Fruit fly (Drosophila melanogaster) whole organism, embryonic: ENCODE measurements around the gene foi.
A peak's percentile ranks its signal among the peaks of the same experiment; 100 is the strongest.

Source experiments
- ATbp ChIP-seq: fragments of 200-800 bp; sonication (Bioruptor generic); optimal IDR thresholded peaks from 2 replicates; lab custom pipeline; 2017; ENCODE audit warnings: missing biosample characterization, mild to moderate bottlenecking, missing genetic modification characterization, missing genetic modification reagents
- CG1024 ChIP-seq: fragments of 200-800 bp; sonication (Bioruptor generic); IDR thresholded peaks from 2 replicates; pipeline ENCODE4 v1.3.6; 2022; ENCODE audit warnings: missing biosample characterization, missing genetic modification characterization
- CG10543 ChIP-seq: fragments of 200-800 bp; sonication (Bioruptor generic); optimal IDR thresholded peaks from 3 replicates; lab custom pipeline; 2017; ENCODE audit warnings: missing biosample characterization, mild to moderate bottlenecking, missing genetic modification characterization, moderate library complexity
- CG10979 ChIP-seq: fragments of 200-800 bp; sonication (Bioruptor generic); optimal IDR thresholded peaks from 2 replicates; lab custom pipeline; 2018; ENCODE audit warnings: missing biosample characterization, mild to moderate bottlenecking, missing genetic modification characterization, moderate library complexity
- CG11504 ChIP-seq: fragments of 200-800 bp; sonication (Bioruptor generic); optimal IDR thresholded peaks from 3 replicates; lab custom pipeline; 2019; ENCODE audit warnings: missing biosample characterization, mild to moderate bottlenecking, missing genetic modification characterization, moderate library complexity
- CG12071 ChIP-seq: fragments of 200-800 bp; sonication (Bioruptor generic); optimal IDR thresholded peaks from 3 replicates; lab custom pipeline; 2018; ENCODE audit warnings: missing biosample characterization, mild to moderate bottlenecking, missing genetic modification characterization
- CG12236 ChIP-seq: fragments of 200-800 bp; sonication (Bioruptor generic); optimal IDR thresholded peaks from 2 replicates; lab custom pipeline; 2016; ENCODE audit warnings: missing biosample characterization, missing genetic modification characterization
- CG12942 ChIP-seq: fragments of 200-800 bp; sonication (Bioruptor generic); optimal IDR thresholded peaks from 3 replicates; lab custom pipeline; 2016; ENCODE audit warnings: missing biosample characterization, missing genetic modification characterization
- CG13123 ChIP-seq: fragments of 200-800 bp; sonication (Bioruptor generic); optimal IDR thresholded peaks from 2 replicates; lab custom pipeline; 2016; ENCODE audit warnings: missing biosample characterization, missing genetic modification characterization
- CG14965 ChIP-seq: fragments of 200-800 bp; sonication (Bioruptor generic); optimal IDR thresholded peaks from 2 replicates; lab custom pipeline; 2016; ENCODE audit warnings: missing biosample characterization, missing genetic modification characterization, borderline replicate concordance
- CG1529 ChIP-seq: fragments of 200-800 bp; sonication (Bioruptor generic); optimal IDR thresholded peaks from 3 replicates; lab custom pipeline; 2018; ENCODE audit warnings: missing biosample characterization, missing genetic modification characterization
- CG1602 ChIP-seq: fragments of 200-800 bp; sonication (Bioruptor generic); optimal IDR thresholded peaks from 3 replicates; lab custom pipeline; 2016; ENCODE audit warnings: missing biosample characterization, missing genetic modification characterization
- CG1647 ChIP-seq: fragments of 200-800 bp; sonication (Bioruptor generic); optimal IDR thresholded peaks from 3 replicates; lab custom pipeline; 2016; ENCODE audit warnings: missing biosample characterization, missing genetic modification characterization
- CG16779 ChIP-seq: fragments of 200-800 bp; sonication (Bioruptor generic); IDR thresholded peaks from 2 replicates; pipeline ENCODE4 v1.3.6; 2022; ENCODE audit warnings: missing biosample characterization, missing genetic modification characterization
- CG1832 ChIP-seq: fragments of 200-800 bp; sonication (Bioruptor generic); optimal IDR thresholded peaks from 2 replicates; lab custom pipeline; 2017; ENCODE audit warnings: missing biosample characterization, mild to moderate bottlenecking, missing genetic modification characterization, inconsistent platforms
- CG31388 ChIP-seq: fragments of 200-800 bp; sonication (Bioruptor generic); optimal IDR thresholded peaks from 2 replicates; lab custom pipeline; 2016; ENCODE audit warnings: missing biosample characterization, missing genetic modification characterization
- CG31441 ChIP-seq: fragments of 200-800 bp; sonication (Bioruptor generic); IDR thresholded peaks from 2 replicates; pipeline ENCODE4 v1.3.6; 2022; ENCODE audit warnings: missing biosample characterization, missing genetic modification characterization
- CG32532 ChIP-seq: fragments of 200-800 bp; sonication (Bioruptor generic); IDR thresholded peaks from 2 replicates; pipeline ENCODE4 v1.3.6; 2022; ENCODE audit warnings: missing biosample characterization, missing genetic modification characterization
- CG42726 ChIP-seq: fragments of 200-800 bp; sonication (Bioruptor generic); IDR thresholded peaks from 2 replicates; pipeline ENCODE4 v1.3.6; 2022; ENCODE audit warnings: missing biosample characterization, missing genetic modification characterization; ENCODE audit not compliant: partially characterized antibody
- CG43689 ChIP-seq: fragments of 200-800 bp; sonication (Bioruptor generic); IDR thresholded peaks from 2 replicates; pipeline ENCODE4 v1.3.6; 2022; ENCODE audit warnings: missing biosample characterization, missing genetic modification characterization
- CG6689 ChIP-seq: fragments of 200-800 bp; sonication (Bioruptor generic); IDR thresholded peaks from 2 replicates; pipeline ENCODE4 v1.3.6; 2022; ENCODE audit warnings: missing biosample characterization, missing genetic modification characterization
- CG6813 ChIP-seq: fragments of 200-800 bp; sonication (Bioruptor generic); optimal IDR thresholded peaks from 2 replicates; lab custom pipeline; 2017; ENCODE audit warnings: missing biosample characterization, missing genetic modification characterization, mild to moderate bottlenecking, moderate library complexity, missing genetic modification reagents
- Dfd ChIP-seq, 2 experiments: fragments of >200 bp; optimal IDR thresholded peaks; 2 replicates each; lab custom pipeline; 2017; ENCODE audit warnings: missing biosample characterization in 2 of 2, missing genetic modification characterization in 2 of 2
- Eip74EF ChIP-seq, 2 experiments: fragments of 200-800 bp in 1 of 2; fragments of >200 bp in 1 of 2; sonication (Bioruptor generic) in 1 of 2; optimal IDR thresholded peaks; 2 replicates each; lab custom pipeline; 2017 to 2019; ENCODE audit warnings: missing biosample characterization in 2 of 2, missing genetic modification characterization in 2 of 2, mild to moderate bottlenecking in 1 of 2, moderate library complexity in 1 of 2
- MTF-1 ChIP-seq: fragments of 200-800 bp; sonication (Bioruptor generic); optimal IDR thresholded peaks from 2 replicates; lab custom pipeline; 2018; ENCODE audit warnings: missing biosample characterization, mild to moderate bottlenecking, missing genetic modification characterization, borderline replicate concordance
- Neu2 ChIP-seq: fragments of 200-800 bp; sonication (Bioruptor generic); optimal IDR thresholded peaks from 3 replicates; lab custom pipeline; 2016; ENCODE audit warnings: missing biosample characterization, missing genetic modification characterization, borderline replicate concordance
- Oaz ChIP-seq: fragments of 200-800 bp; sonication (Bioruptor generic); IDR thresholded peaks from 2 replicates; pipeline ENCODE4 v1.3.6; 2022; ENCODE audit warnings: missing biosample characterization, missing genetic modification characterization
- Pdp1 ChIP-seq, 2 experiments: fragments of 200-800 bp; sonication (Bioruptor generic); optimal IDR thresholded peaks; 3 replicates each; lab custom pipeline; 2016; ENCODE audit warnings: missing biosample characterization in 2 of 2, missing genetic modification characterization in 2 of 2, mild to moderate bottlenecking in 1 of 2, moderate library complexity in 1 of 2
- Sin3A ChIP-seq: fragments of >200 bp; optimal IDR thresholded peaks from 2 replicates; lab custom pipeline; 2018
- TFAM ChIP-seq: fragments of 200-800 bp; sonication (Bioruptor generic); optimal IDR thresholded peaks from 2 replicates; lab custom pipeline; 2017; ENCODE audit warnings: missing biosample characterization, missing genetic modification characterization, inconsistent platforms
- al ChIP-seq: fragments of 200-800 bp; sonication (Bioruptor generic); IDR thresholded peaks from 2 replicates; pipeline ENCODE4 v1.3.6; 2022; ENCODE audit warnings: missing biosample characterization, missing genetic modification characterization
- az2 ChIP-seq: fragments of 200-800 bp; sonication (Bioruptor generic); optimal IDR thresholded peaks from 3 replicates; lab custom pipeline; 2016; ENCODE audit warnings: missing biosample characterization, missing genetic modification characterization
- bcd ChIP-seq: fragments of 200-800 bp; sonication (Bioruptor generic); optimal IDR thresholded peaks from 2 replicates; lab custom pipeline; 2017; ENCODE audit warnings: missing biosample characterization, mild to moderate bottlenecking, missing genetic modification characterization
- bsh ChIP-seq, 2 experiments: fragments of 200-800 bp; sonication (Bioruptor generic); optimal IDR thresholded peaks; 2 replicates each; lab custom pipeline; 2017 to 2018; ENCODE audit warnings: mild to moderate bottlenecking in 2 of 2, missing biosample characterization in 2 of 2, missing genetic modification characterization in 2 of 2, moderate library complexity in 1 of 2
- chinmo ChIP-seq: fragments of 200-800 bp; sonication (Bioruptor generic); IDR thresholded peaks from 4 replicates; pipeline ENCODE4 v1.3.6; 2022; ENCODE audit warnings: missing biosample characterization, missing genetic modification characterization; ENCODE audit not compliant: partially characterized antibody
- crol ChIP-seq: fragments of 200-800 bp; sonication (Bioruptor generic); IDR thresholded peaks from 2 replicates; pipeline ENCODE4 v1.3.6; 2022; ENCODE audit warnings: missing biosample characterization, missing genetic modification characterization
- fu2 ChIP-seq: fragments of 200-800 bp; sonication (Bioruptor generic); optimal IDR thresholded peaks from 2 replicates; lab custom pipeline; 2016; ENCODE audit warnings: missing biosample characterization, missing genetic modification characterization
- gce ChIP-seq: fragments of 200-800 bp; sonication (Bioruptor generic); IDR thresholded peaks from 3 replicates; pipeline ENCODE4 v1.3.6; 2022; ENCODE audit warnings: missing biosample characterization, missing genetic modification characterization
- lab ChIP-seq: fragments of 200-800 bp; sonication (Bioruptor generic); optimal IDR thresholded peaks from 3 replicates; lab custom pipeline; 2017; ENCODE audit warnings: missing biosample characterization, missing genetic modification characterization, mild to moderate bottlenecking, moderate library complexity, missing genetic modification reagents
- odd ChIP-seq: fragments of 200-800 bp; sonication (Bioruptor generic); optimal IDR thresholded peaks from 2 replicates; lab custom pipeline; 2017; ENCODE audit warnings: missing biosample characterization, mild to moderate bottlenecking, missing genetic modification characterization
- repo ChIP-seq: fragments of 200-800 bp; sonication (Bioruptor generic); optimal IDR thresholded peaks from 2 replicates; lab custom pipeline; 2016; ENCODE audit warnings: missing biosample characterization, missing genetic modification characterization
- sens ChIP-seq: fragments of 200-800 bp; sonication (Bioruptor generic); peaks from one replicate; lab custom pipeline; 2016; ENCODE audit warnings: missing biosample characterization, missing genetic modification characterization
- sima ChIP-seq: fragments of 200-800 bp; sonication (Bioruptor generic); optimal IDR thresholded peaks from 2 replicates; lab custom pipeline; 2016; ENCODE audit warnings: missing biosample characterization, missing genetic modification characterization
- slbo ChIP-seq: fragments of 200-800 bp; sonication (Bioruptor generic); IDR thresholded peaks from 2 replicates; pipeline ENCODE4 v1.3.6; 2022; ENCODE audit warnings: missing biosample characterization, missing genetic modification characterization
- toy ChIP-seq: fragments of 200-800 bp; sonication (Bioruptor generic); IDR thresholded peaks from 2 replicates; pipeline ENCODE4 v1.3.6; 2022; ENCODE audit warnings: missing biosample characterization, missing genetic modification characterization
- twi ChIP-seq: fragments of 200-800 bp; optimal IDR thresholded peaks from 2 replicates; lab custom pipeline; 2019; ENCODE audit warnings: missing biosample characterization, mild to moderate bottlenecking, missing genetic modification characterization, moderate library complexity
- unc-4 ChIP-seq: fragments of 200-800 bp; sonication (Bioruptor generic); IDR thresholded peaks from 2 replicates; pipeline ENCODE4 v1.3.6; 2022; ENCODE audit warnings: missing biosample characterization, missing genetic modification characterization; ENCODE audit not compliant: partially characterized antibody
- usp ChIP-seq: fragments of >200 bp; optimal IDR thresholded peaks from 2 replicates; lab custom pipeline; 2017; ENCODE audit warnings: missing biosample characterization, missing genetic modification characterization
- zen ChIP-seq: fragments of 200-800 bp; sonication (Bioruptor generic); optimal IDR thresholded peaks from 3 replicates; lab custom pipeline; 2018; ENCODE audit warnings: missing biosample characterization, mild to moderate bottlenecking, missing genetic modification characterization, moderate library complexity

foi gene

dm6 chr3L:8514768-8515167 is 10.3 kb upstream of the foi start, which contains the start of gene CG6683 (continued):
- no peak for TF ChIP-seq az2 (GFP tag; lab: Kevin White, UChicago)
- TF ChIP-seq fu2: no peak
- TF ChIP-seq, all 482 proteins: peak for 34

dm6 chr3L:8518516-8519087 is 6.4 kb upstream of the foi start, which contains the start of gene GstO3:
Gene GstO3, plus strand, starts transcription at chr3L:8518885.
- TF ChIP-seq Dfd (GFP tag; optimal IDR thresholded peaks at IDR 0.05; lab: Kevin White, UChicago) (no peak), sima (GFP tag; lab: Kevin White, UChicago) (no peak), CG43689 (GFP tag; lab: Robert Waterston, UW) (no peak), unc-4 (GFP tag; lab: Robert Waterston, UW) (no peak), CG31441 (no peak), Oaz (GFP tag; lab: Robert Waterston, UW) (no peak), CG6813 (no peak), CG1529 (GFP tag; lab: Kevin White, UChicago) (no peak), CG10979 (no peak), Pdp1 (GFP tag; optimal IDR thresholded peaks at IDR 0.05; lab: Kevin White, UChicago) (peak in 1 of 2 experiments; percentile 59), sens (GFP tag; lab: Kevin White, UChicago) (no peak), CG1647 (GFP tag; lab: Kevin White, UChicago) (no peak), Sin3A (lab: Kevin White, UChicago) (no peak), Neu2 (GFP tag; lab: Kevin White, UChicago) (no peak), crol (GFP tag; lab: Robert Waterston, UW) (no peak), Eip74EF (GFP tag; optimal IDR thresholded peaks at IDR 0.05; lab: Kevin White, UChicago) (no peak), CG6689 (no peak), CG13123 (GFP tag; lab: Kevin White, UChicago) (no peak), CG12942 (GFP tag; lab: Kevin White, UChicago) (no peak), zen (tag; lab: Kevin White, UChicago) (no peak), CG10543 (GFP tag; lab: Kevin White, UChicago) (peak; percentile 15), bcd (GFP tag; lab: Kevin White, UChicago) (no peak), CG11504 (tag; lab: Kevin White, UChicago) (no peak), lab (GFP tag; lab: Kevin White, UChicago) (peak; percentile 34), bsh (GFP tag; optimal IDR thresholded peaks at IDR 0.05; lab: Kevin White, UChicago) (peak in 1 of 2 experiments; percentile 38), CG14965 (GFP tag; lab: Kevin White, UChicago) (no peak), chinmo (GFP tag; lab: Robert Waterston, UW) (peak; percentile 71; the same call in 1 of the 4 replicates), CG31388 (GFP tag; lab: Kevin White, UChicago) (no peak), twi (tag; lab: Kevin White, UChicago) (no peak), CG12071 (GFP tag; lab: Kevin White, UChicago) (no peak), CG16779 (GFP tag; lab: Robert Waterston, UW) (no peak), al (no peak), ATbp (GFP tag; lab: Kevin White, UChicago) (no peak), TFAM (GFP tag; lab: Kevin White, UChicago) (no peak), CG1024 (no peak), MTF-1 (GFP tag; lab: Kevin White, UChicago) (no peak), usp (GFP tag; lab: Kevin White, UChicago) (no peak), CG1832 (GFP tag; lab: Kevin White, UChicago) (no peak), odd (GFP tag; lab: Kevin White, UChicago) (no peak), CG32532 (GFP tag; lab: Robert Waterston, UW) (no peak), CG42726 (GFP tag; lab: Robert Waterston, UW) (0 out of 2 replicates have a peak, but pooled peaks have one; percentile 26), CG1602 (GFP tag; lab: Kevin White, UChicago) (no peak), slbo (GFP tag; lab: Robert Waterston, UW) (no peak), repo (no peak), toy (GFP tag; lab: Robert Waterston, UW) (no peak), gce (no peak), CG12236 (GFP tag; lab: Kevin White, UChicago) (no peak)
